Worm (Caenorhabditis elegans) whole organism, L2 larva: ENCODE data around the gene srh-36.

ENCODE experiments used
- aly-2 ChIP-seq: fragments of 150-350 bp; optimal IDR thresholded peaks from 2 replicates; lab custom pipeline; 2014; ENCODE audit warnings: missing biosample characterization, missing genetic modification characterization
- ama-1 ChIP-seq: fragments of 150-350 bp; optimal IDR thresholded peaks from 2 replicates; lab custom pipeline; 2018; ENCODE audit warnings: inconsistent platforms
- dmd-4 ChIP-seq: sonication (generic microtip); optimal IDR thresholded peaks from 2 replicates; lab custom pipeline; 2017; ENCODE audit warnings: missing biosample characterization, missing genetic modification characterization
- elt-1 ChIP-seq: fragments of 150-350 bp; optimal IDR thresholded peaks from 2 replicates; lab custom pipeline; 2014; ENCODE audit warnings: missing biosample characterization, missing genetic modification characterization
- elt-3 ChIP-seq: sonication (generic microtip); optimal IDR thresholded peaks from 2 replicates; lab custom pipeline; 2017; ENCODE audit warnings: missing biosample characterization, missing genetic modification characterization
- lsy-2 ChIP-seq, 2 experiments: fragments of 150-350 bp in 1 of 2; sonication (generic microtip) in 1 of 2; optimal IDR thresholded peaks; 2 replicates each; lab custom pipeline; 2014 to 2017; ENCODE audit warnings: missing biosample characterization in 2 of 2, missing genetic modification characterization in 2 of 2
- nhr-10 ChIP-seq: sonication (generic microtip); optimal IDR thresholded peaks from 2 replicates; lab custom pipeline; 2017; ENCODE audit warnings: missing biosample characterization, missing genetic modification characterization
- nhr-11 ChIP-seq: fragments of 150-350 bp; optimal IDR thresholded peaks from 2 replicates; lab custom pipeline; 2014; ENCODE audit warnings: missing biosample characterization, missing genetic modification characterization
- nhr-12 ChIP-seq: fragments of 150-350 bp; optimal IDR thresholded peaks from 2 replicates; lab custom pipeline; 2014; ENCODE audit warnings: missing biosample characterization, missing genetic modification characterization
- nhr-21 ChIP-seq: fragments of 150-350 bp; optimal IDR thresholded peaks from 2 replicates; lab custom pipeline; 2014; ENCODE audit warnings: missing biosample characterization, missing genetic modification characterization
- sma-3 ChIP-seq: sonication (generic microtip); optimal IDR thresholded peaks from 2 replicates; lab custom pipeline; 2016; ENCODE audit warnings: missing genetic modification reagents, missing genetic modification characterization, missing compliant biosample characterization
- snpc-4 ChIP-seq: fragments of 150-350 bp; optimal IDR thresholded peaks from 2 replicates; lab custom pipeline; 2014; ENCODE audit warnings: missing biosample characterization, missing genetic modification characterization
- zag-1 ChIP-seq: fragments of 150-350 bp; optimal IDR thresholded peaks from 2 replicates; lab custom pipeline; 2014; ENCODE audit warnings: missing biosample characterization, missing genetic modification characterization

DNA sequence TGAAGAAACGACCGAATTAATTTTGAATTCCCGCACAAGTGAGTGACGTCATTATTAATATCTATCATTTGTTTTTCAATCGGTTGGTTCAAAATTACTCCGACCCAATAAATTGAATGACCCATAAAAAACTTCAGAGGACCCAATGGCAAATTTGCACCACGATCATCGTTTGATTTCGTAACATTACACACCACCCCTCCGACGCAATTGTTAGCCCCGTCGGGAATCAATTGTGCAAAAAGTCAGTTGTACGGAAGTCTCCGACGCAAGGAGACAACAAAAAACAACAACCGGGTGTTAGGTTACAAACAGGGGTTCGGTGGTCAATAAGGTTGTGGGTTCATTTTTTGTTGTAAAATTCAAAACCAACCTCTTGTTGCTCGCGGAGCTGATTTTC, 19.5 kb downstream of the srh-36 start:
- no peak for TF ChIP-seq aly-2 (tag; lab: Kevin White, UChicago)
- no peak for TF ChIP-seq nhr-21
- TF ChIP-seq nhr-11 (tag; lab: Kevin White, UChicago) = no peak
- TF ChIP-seq ama-1 = no peak
- TF ChIP-seq nhr-10 (tag; lab: Kevin White, UChicago) = no peak
- no peak for TF ChIP-seq elt-3 (tag; lab: Kevin White, UChicago)
- no peak for TF ChIP-seq elt-1 (tag; lab: Kevin White, UChicago)
- TF ChIP-seq nhr-12 (tag; lab: Kevin White, UChicago) = no peak
- TF ChIP-seq snpc-4 (tag; lab: Kevin White, UChicago) = no peak
- no peak for TF ChIP-seq dmd-4 (tag; lab: Kevin White, UChicago)
- TF ChIP-seq sma-3 (GFP tag; lab: Kevin White, UChicago) = no peak
- TF ChIP-seq zag-1 = no peak
- TF ChIP-seq lsy-2 (tag; optimal IDR thresholded peaks at IDR 0.05; lab: Kevin White, UChicago) = no peak
